Fruit fly (Drosophila melanogaster) whole organism, embryonic: ENCODE data around the gene Rbp6.
A peak's percentile ranks its signal among the peaks of the same experiment; 100 is the strongest.

Experiments
- Ada2b ChIP-seq: fragments of 200-800 bp; sonication (Bioruptor generic); IDR thresholded peaks from 2 replicates; pipeline ENCODE4 v1.3.6; 2022; ENCODE audit warnings: missing biosample characterization, missing genetic modification characterization
- BEAF-32 ChIP-seq: fragments of 200-800 bp; sonication (Bioruptor generic); optimal IDR thresholded peaks from 3 replicates; lab custom pipeline; 2017; ENCODE audit warnings: missing biosample characterization, missing genetic modification characterization, mild to moderate bottlenecking, moderate library complexity, missing genetic modification reagents
- CG10147 ChIP-seq: fragments of 200-800 bp; sonication (Bioruptor generic); optimal IDR thresholded peaks from 2 replicates; lab custom pipeline; 2019; ENCODE audit warnings: missing biosample characterization, mild to moderate bottlenecking, missing genetic modification characterization, moderate library complexity
- CG10959 ChIP-seq: fragments of 200-800 bp; sonication (Bioruptor generic); IDR thresholded peaks from 2 replicates; pipeline ENCODE4 v1.3.6; 2022; ENCODE audit warnings: missing biosample characterization, missing genetic modification characterization
- CG11247 ChIP-seq: fragments of 200-800 bp; sonication (Bioruptor generic); IDR thresholded peaks from 2 replicates; pipeline ENCODE4 v1.3.6; 2022; ENCODE audit warnings: missing biosample characterization, missing genetic modification characterization
- CG12071 ChIP-seq: fragments of 200-800 bp; sonication (Bioruptor generic); optimal IDR thresholded peaks from 3 replicates; lab custom pipeline; 2018; ENCODE audit warnings: missing biosample characterization, mild to moderate bottlenecking, missing genetic modification characterization
- CG1233 ChIP-seq: fragments of 200-800 bp; sonication (Bioruptor generic); optimal IDR thresholded peaks from 4 replicates; lab custom pipeline; 2018; ENCODE audit warnings: missing biosample characterization, mild to moderate bottlenecking, missing genetic modification characterization
- CG17385 ChIP-seq: fragments of 200-800 bp; sonication (Bioruptor generic); optimal IDR thresholded peaks from 3 replicates; lab custom pipeline; 2018; ENCODE audit warnings: missing biosample characterization, mild to moderate bottlenecking, missing genetic modification characterization
- CG17912 ChIP-seq: fragments of 200-800 bp; sonication (Bioruptor generic); optimal IDR thresholded peaks from 2 replicates; lab custom pipeline; 2018; ENCODE audit warnings: missing biosample characterization, mild to moderate bottlenecking, missing genetic modification characterization
- CG2889 ChIP-seq: fragments of 200-800 bp; sonication (Bioruptor generic); IDR thresholded peaks from 3 replicates; pipeline ENCODE4 v1.3.6; 2022; ENCODE audit warnings: missing biosample characterization, missing genetic modification characterization
- CG31365 ChIP-seq: fragments of 200-800 bp; sonication (Bioruptor generic); optimal IDR thresholded peaks from 2 replicates; lab custom pipeline; 2018; ENCODE audit warnings: missing biosample characterization, mild to moderate bottlenecking, missing genetic modification characterization
- CG34376 ChIP-seq: fragments of 200-800 bp; sonication (Bioruptor generic); optimal IDR thresholded peaks from 2 replicates; lab custom pipeline; 2018; ENCODE audit warnings: missing biosample characterization, mild to moderate bottlenecking, missing genetic modification characterization
- CG3838 ChIP-seq: fragments of 200-800 bp; sonication (Bioruptor generic); optimal IDR thresholded peaks from 3 replicates; lab custom pipeline; 2016; ENCODE audit warnings: missing biosample characterization, missing genetic modification characterization
- CG4854 ChIP-seq: fragments of 200-800 bp; sonication (Bioruptor generic); optimal IDR thresholded peaks from 2 replicates; lab custom pipeline; 2016; ENCODE audit warnings: missing biosample characterization, missing genetic modification characterization, inconsistent platforms
- CG5245 ChIP-seq: fragments of 200-800 bp; sonication (Bioruptor generic); optimal IDR thresholded peaks from 3 replicates; lab custom pipeline; 2016; ENCODE audit warnings: missing biosample characterization, missing genetic modification characterization
- CG6175 ChIP-seq: fragments of 200-800 bp; sonication (Bioruptor generic); IDR thresholded peaks from 3 replicates; pipeline ENCODE4 v1.3.6; 2022; ENCODE audit warnings: missing biosample characterization, missing genetic modification characterization
- CG6683 ChIP-seq: fragments of 200-800 bp; sonication (Bioruptor generic); optimal IDR thresholded peaks from 2 replicates; lab custom pipeline; 2017; ENCODE audit warnings: missing biosample characterization, mild to moderate bottlenecking, missing genetic modification characterization, missing genetic modification reagents
- CG6765 ChIP-seq: fragments of 200-800 bp; sonication (Bioruptor generic); optimal IDR thresholded peaks from 3 replicates; lab custom pipeline; 2017; ENCODE audit warnings: missing biosample characterization, mild to moderate bottlenecking, missing genetic modification characterization
- CG7357 ChIP-seq: fragments of 200-800 bp; sonication (Bioruptor generic); IDR thresholded peaks from 3 replicates; pipeline ENCODE4 v1.3.6; 2022; ENCODE audit warnings: missing biosample characterization, missing genetic modification characterization
- CG7839 ChIP-seq: fragments of 200-800 bp; sonication (Bioruptor generic); optimal IDR thresholded peaks from 3 replicates; lab custom pipeline; 2018; ENCODE audit warnings: missing biosample characterization, mild to moderate bottlenecking, missing genetic modification characterization, moderate library complexity
- CG9876 ChIP-seq: fragments of 200-800 bp; sonication (Bioruptor generic); optimal IDR thresholded peaks from 2 replicates; lab custom pipeline; 2016; ENCODE audit warnings: missing biosample characterization, missing genetic modification characterization
- D19B ChIP-seq: fragments of 200-800 bp; sonication (Bioruptor generic); optimal IDR thresholded peaks from 2 replicates; lab custom pipeline; 2017; ENCODE audit warnings: missing biosample characterization, mild to moderate bottlenecking, missing genetic modification characterization
- Dll ChIP-seq: fragments of 200-800 bp; sonication (Bioruptor generic); IDR thresholded peaks from 4 replicates; pipeline ENCODE4 v1.3.6; 2022; ENCODE audit warnings: missing biosample characterization, missing genetic modification characterization; ENCODE audit not compliant: partially characterized antibody
- Ets97D ChIP-seq: fragments of 200-800 bp; sonication (Bioruptor generic); optimal IDR thresholded peaks from 3 replicates; lab custom pipeline; 2016; ENCODE audit warnings: missing biosample characterization, missing genetic modification characterization
- Fer2 ChIP-seq: fragments of 200-800 bp; sonication (Bioruptor generic); optimal IDR thresholded peaks from 2 replicates; lab custom pipeline; 2018; ENCODE audit warnings: missing biosample characterization, mild to moderate bottlenecking, missing genetic modification characterization, moderate library complexity
- Hmr ChIP-seq: fragments of 200-800 bp; sonication (Bioruptor generic); optimal IDR thresholded peaks from 3 replicates; lab custom pipeline; 2017; ENCODE audit warnings: mild to moderate bottlenecking, missing biosample characterization, missing genetic modification reagents, missing genetic modification characterization
- Med ChIP-seq: fragments of 200-800 bp; sonication (Bioruptor generic); peaks from one replicate; lab custom pipeline; 2016; ENCODE audit warnings: missing biosample characterization, missing genetic modification characterization, mild to moderate bottlenecking, inconsistent platforms, moderate library complexity
- Rfx ChIP-seq: fragments of 200-800 bp; sonication (Bioruptor generic); IDR thresholded peaks from 2 replicates; pipeline ENCODE4 v1.3.6; 2022; ENCODE audit warnings: missing biosample characterization, missing genetic modification characterization
- Scr ChIP-seq: fragments of 200-800 bp; sonication (Bioruptor generic); IDR thresholded peaks from 2 replicates; pipeline ENCODE4 v1.3.6; 2022; ENCODE audit warnings: missing biosample characterization, missing genetic modification characterization; ENCODE audit not compliant: partially characterized antibody
- Side ChIP-seq: fragments of 200-800 bp; sonication (Bioruptor generic); optimal IDR thresholded peaks from 2 replicates; lab custom pipeline; 2016; ENCODE audit warnings: missing biosample characterization, missing genetic modification characterization
- bowl ChIP-seq: fragments of 200-800 bp; sonication (Bioruptor generic); IDR thresholded peaks from 2 replicates; pipeline ENCODE4 v1.3.6; 2022; ENCODE audit warnings: missing biosample characterization, missing genetic modification characterization
- da ChIP-seq: fragments of 200-800 bp; sonication (Bioruptor generic); optimal IDR thresholded peaks from 2 replicates; lab custom pipeline; 2016; ENCODE audit warnings: missing biosample characterization, missing genetic modification characterization
- dan ChIP-seq: fragments of 200-800 bp; sonication (Bioruptor generic); IDR thresholded peaks from 2 replicates; pipeline ENCODE4 v1.3.6; 2022; ENCODE audit warnings: missing biosample characterization, missing genetic modification characterization
- disco-r ChIP-seq: fragments of 200-800 bp; sonication (Bioruptor generic); optimal IDR thresholded peaks from 2 replicates; lab custom pipeline; 2016; ENCODE audit warnings: missing biosample characterization, missing genetic modification characterization
- ftz-f1 ChIP-seq: fragments of 200-800 bp; sonication (Bioruptor generic); optimal IDR thresholded peaks from 2 replicates; lab custom pipeline; 2016; ENCODE audit warnings: missing biosample characterization, missing genetic modification characterization
- hb ChIP-seq: fragments of 200-800 bp; sonication (Bioruptor generic); IDR thresholded peaks from 3 replicates; pipeline ENCODE4 v1.3.6; 2022; ENCODE audit warnings: missing biosample characterization, missing genetic modification characterization; ENCODE audit not compliant: partially characterized antibody
- knrl ChIP-seq: fragments of 200-800 bp; sonication (Bioruptor generic); IDR thresholded peaks from 3 replicates; pipeline ENCODE4 v1.3.6; 2022; ENCODE audit warnings: missing biosample characterization, missing genetic modification characterization; ENCODE audit not compliant: partially characterized antibody
- oc ChIP-seq: fragments of 200-800 bp; sonication (Bioruptor generic); optimal IDR thresholded peaks from 2 replicates; lab custom pipeline; 2018; ENCODE audit warnings: missing biosample characterization, mild to moderate bottlenecking, missing genetic modification characterization, moderate library complexity
- odd ChIP-seq: fragments of 200-800 bp; sonication (Bioruptor generic); optimal IDR thresholded peaks from 2 replicates; lab custom pipeline; 2017; ENCODE audit warnings: missing biosample characterization, mild to moderate bottlenecking, missing genetic modification characterization
- pros ChIP-seq: fragments of 200-800 bp; sonication (Bioruptor generic); optimal IDR thresholded peaks from 3 replicates; lab custom pipeline; 2019; ENCODE audit warnings: missing biosample characterization, mild to moderate bottlenecking, missing genetic modification characterization, moderate library complexity
- psq ChIP-seq: fragments of 200-800 bp; sonication (Bioruptor generic); optimal IDR thresholded peaks from 2 replicates; lab custom pipeline; 2017; ENCODE audit warnings: missing biosample characterization, missing genetic modification characterization
- sd ChIP-seq: fragments of 200-800 bp; sonication (Bioruptor generic); optimal IDR thresholded peaks from 3 replicates; lab custom pipeline; 2018; ENCODE audit warnings: missing biosample characterization, mild to moderate bottlenecking, missing genetic modification characterization, moderate library complexity
- so ChIP-seq: fragments of 200-800 bp; sonication (Bioruptor generic); IDR thresholded peaks from 3 replicates; pipeline ENCODE4 v1.3.6; 2022; ENCODE audit warnings: missing biosample characterization, missing genetic modification characterization
- tgo ChIP-seq: fragments of 200-800 bp; sonication (Bioruptor generic); IDR thresholded peaks from 3 replicates; pipeline ENCODE4 v1.3.6; 2022; ENCODE audit warnings: missing biosample characterization, missing genetic modification characterization
- tup ChIP-seq: fragments of 200-800 bp; sonication (Bioruptor generic); optimal IDR thresholded peaks from 2 replicates; lab custom pipeline; 2016; ENCODE audit warnings: missing biosample characterization, mild to moderate bottlenecking, missing genetic modification characterization, moderate library complexity
- unc-4 ChIP-seq: fragments of 200-800 bp; sonication (Bioruptor generic); IDR thresholded peaks from 2 replicates; pipeline ENCODE4 v1.3.6; 2022; ENCODE audit warnings: missing biosample characterization, missing genetic modification characterization; ENCODE audit not compliant: partially characterized antibody
- usp ChIP-seq: fragments of >200 bp; optimal IDR thresholded peaks from 2 replicates; lab custom pipeline; 2017; ENCODE audit warnings: missing biosample characterization, missing genetic modification characterization
- vvl ChIP-seq: fragments of 200-800 bp; sonication (Bioruptor generic); IDR thresholded peaks from 2 replicates; pipeline ENCODE4 v1.3.6; 2022; ENCODE audit warnings: missing biosample characterization, missing genetic modification characterization

Rbp6 gene

DNA sequence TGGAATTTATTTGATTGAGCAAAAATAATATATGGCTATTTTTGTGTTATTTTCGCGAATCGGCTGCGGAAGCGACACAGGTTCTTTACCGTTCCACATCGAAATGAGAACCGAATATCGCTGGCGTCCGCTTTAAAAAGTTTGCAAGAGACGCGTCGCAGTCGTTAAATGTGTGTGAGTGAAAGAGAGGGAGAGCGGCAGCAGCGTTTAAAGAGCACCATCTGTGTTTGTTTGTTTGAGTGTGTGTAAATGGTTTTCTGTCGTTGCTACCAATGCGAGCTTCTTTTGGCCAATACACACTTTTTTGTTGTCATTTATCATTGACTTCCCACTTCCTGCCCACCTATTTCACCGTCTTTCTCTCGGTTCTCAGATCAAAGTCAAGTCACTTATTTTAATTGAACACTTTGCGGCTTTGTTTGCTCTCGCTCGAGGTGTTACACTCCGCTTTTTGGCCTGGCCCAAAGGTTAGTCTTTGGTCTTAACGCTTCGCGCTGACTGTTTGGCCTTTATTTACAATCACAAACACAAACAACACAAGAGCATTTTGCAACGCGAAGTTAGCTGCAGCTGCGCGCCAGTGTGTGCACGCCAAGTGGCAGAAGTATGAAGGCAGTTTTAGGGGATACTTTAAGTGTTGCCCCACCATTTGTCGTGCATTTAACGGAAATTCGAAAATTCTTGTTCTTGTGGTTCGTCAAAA is 225.8 kb downstream of the Rbp6 start, which contains the start of gene CG3764 (continued):
- peak; percentile 43 for TF ChIP-seq D19B (GFP tag; lab: Kevin White, UChicago)
- peak; percentile 73 for TF ChIP-seq CG4854 (GFP tag; lab: Kevin White, UChicago)
- peak; percentile 83 for TF ChIP-seq vvl (GFP tag; lab: Robert Waterston, UW)
- peak; percentile 77 for TF ChIP-seq Side (GFP tag; lab: Kevin White, UChicago)
- 0 out of 3 replicates have a peak, but pooled peaks have one; percentile 31 for TF ChIP-seq CG7357
- peak; percentile 72 for TF ChIP-seq da (GFP tag; lab: Kevin White, UChicago)
- 0 out of 3 replicates have a peak, but pooled peaks have one; percentile 15 for TF ChIP-seq CG6175 (GFP tag; lab: Robert Waterston, UW)
- TF ChIP-seq oc = no peak
- TF ChIP-seq disco-r (GFP tag; lab: Kevin White, UChicago) = peak; percentile 63
- TF ChIP-seq CG31365 (tag; lab: Kevin White, UChicago) = peak; percentile 76
- TF ChIP-seq Scr (GFP tag; lab: Robert Waterston, UW) = peak; percentile 44; the same call in 1 of the 2 replicates
- TF ChIP-seq CG10959 = peak; percentile 25; the same call in 1 of the 2 replicates
- peak; percentile 52 for TF ChIP-seq sd (tag; lab: Kevin White, UChicago)
- TF ChIP-seq CG17912 (GFP tag; lab: Kevin White, UChicago) = peak; percentile 98
- peak; percentile 88 for TF ChIP-seq Hmr (GFP tag; lab: Kevin White, UChicago)
- peak; percentile 54 for TF ChIP-seq tgo (GFP tag; lab: Robert Waterston, UW)
- peak; percentile 33 for TF ChIP-seq tup
- no peak for TF ChIP-seq psq (GFP tag; lab: Kevin White, UChicago)
- TF ChIP-seq knrl (GFP tag; lab: Robert Waterston, UW) = peak; percentile 31; the same call in 1 of the 3 replicates
- TF ChIP-seq CG12071 (GFP tag; lab: Kevin White, UChicago) = peak; percentile 91
- TF ChIP-seq Rfx = peak; percentile 72
- TF ChIP-seq Ets97D = peak; percentile 98
- TF ChIP-seq Dll = peak; percentile 50; the same call in 2 of the 4 replicates
- TF ChIP-seq hb = no peak
- TF ChIP-seq Med = peak; percentile 98
- TF ChIP-seq Ada2b (GFP tag; lab: Robert Waterston, UW) = peak; percentile 37; the same call in 1 of the 2 replicates
- TF ChIP-seq CG34376 = peak; percentile 95
- peak; percentile 68 for TF ChIP-seq CG6683 (GFP tag; lab: Kevin White, UChicago)
- peak; percentile 67 for TF ChIP-seq Fer2
- TF ChIP-seq pros = peak; percentile 49
- peak; percentile 30 for TF ChIP-seq CG5245 (GFP tag; lab: Kevin White, UChicago)
- TF ChIP-seq CG9876 (GFP tag; lab: Kevin White, UChicago) = peak; percentile 67
- TF ChIP-seq odd (GFP tag; lab: Kevin White, UChicago) = peak; percentile 89
- no peak for TF ChIP-seq CG2889 (GFP tag; lab: Robert Waterston, UW)
- TF ChIP-seq CG10147 = peak; percentile 73
- peak; percentile 89 for TF ChIP-seq CG6765 (GFP tag; lab: Kevin White, UChicago)
- TF ChIP-seq BEAF-32 (GFP tag; lab: Kevin White, UChicago) = peak; percentile 46
- TF ChIP-seq usp (GFP tag; lab: Kevin White, UChicago) = no peak
- no peak for TF ChIP-seq CG3838 (GFP tag; lab: Kevin White, UChicago)
- TF ChIP-seq CG7839 (tag; lab: Kevin White, UChicago) = peak; percentile 58
- peak; percentile 6; the same call in 1 of the 2 replicates for TF ChIP-seq bowl (GFP tag; lab: Robert Waterston, UW)
- peak; percentile 85 for TF ChIP-seq ftz-f1 (GFP tag; lab: Kevin White, UChicago)
- peak; percentile 80 for TF ChIP-seq CG17385
- TF ChIP-seq dan (GFP tag; lab: Robert Waterston, UW) = no peak
- peak; percentile 89 for TF ChIP-seq CG1233 (GFP tag; lab: Kevin White, UChicago)
- peak; percentile 44; the same call in 2 of the 3 replicates for TF ChIP-seq so
- TF ChIP-seq CG11247 = 0 out of 2 replicates have a peak, but pooled peaks have one; percentile 49
- TF ChIP-seq unc-4 (GFP tag; lab: Robert Waterston, UW) = peak; percentile 35
